Fruit fly (Drosophila melanogaster) whole organism, embryonic: ENCODE results near the gene cpb.

ENCODE experiments used
- B-H1 ChIP-seq: fragments of 200-800 bp; sonication (Bioruptor generic); IDR thresholded peaks from 3 replicates; pipeline ENCODE4 v1.3.6; 2022; ENCODE audit warnings: missing biosample characterization, missing genetic modification characterization
- BtbVII ChIP-seq: fragments of 200-800 bp; sonication (Bioruptor generic); optimal IDR thresholded peaks from 3 replicates; lab custom pipeline; 2017; ENCODE audit warnings: missing biosample characterization, mild to moderate bottlenecking, missing genetic modification characterization
- CG10654 ChIP-seq: fragments of 200-800 bp; sonication (Bioruptor generic); optimal IDR thresholded peaks from 2 replicates; lab custom pipeline; 2016; ENCODE audit warnings: missing biosample characterization, missing genetic modification characterization
- CG11398 ChIP-seq: fragments of 200-800 bp; sonication (Bioruptor generic); optimal IDR thresholded peaks from 2 replicates; lab custom pipeline; 2016; ENCODE audit warnings: missing biosample characterization, missing genetic modification characterization
- CG11456 ChIP-seq: fragments of 200-800 bp; sonication (Bioruptor generic); IDR thresholded peaks from 3 replicates; pipeline ENCODE4 v1.3.6; 2022; ENCODE audit warnings: missing biosample characterization, missing genetic modification characterization
- CG12071 ChIP-seq: fragments of 200-800 bp; sonication (Bioruptor generic); optimal IDR thresholded peaks from 3 replicates; lab custom pipeline; 2018; ENCODE audit warnings: missing biosample characterization, mild to moderate bottlenecking, missing genetic modification characterization
- CG12744 ChIP-seq: fragments of 200-800 bp; sonication (Bioruptor generic); optimal IDR thresholded peaks from 2 replicates; lab custom pipeline; 2016; ENCODE audit warnings: missing biosample characterization, missing genetic modification characterization
- CG15073 ChIP-seq: fragments of 200-800 bp; sonication (Bioruptor generic); optimal IDR thresholded peaks from 2 replicates; lab custom pipeline; 2016; ENCODE audit warnings: missing biosample characterization, missing genetic modification characterization
- CG15269 ChIP-seq: fragments of 200-800 bp; sonication (Bioruptor generic); optimal IDR thresholded peaks from 2 replicates; lab custom pipeline; 2018; ENCODE audit warnings: missing biosample characterization, mild to moderate bottlenecking, missing genetic modification characterization, moderate library complexity
- CG1602 ChIP-seq: fragments of 200-800 bp; sonication (Bioruptor generic); optimal IDR thresholded peaks from 3 replicates; lab custom pipeline; 2016; ENCODE audit warnings: missing biosample characterization, missing genetic modification characterization
- CG17385 ChIP-seq: fragments of 200-800 bp; sonication (Bioruptor generic); optimal IDR thresholded peaks from 3 replicates; lab custom pipeline; 2018; ENCODE audit warnings: missing biosample characterization, mild to moderate bottlenecking, missing genetic modification characterization
- CG18764 ChIP-seq: fragments of 200-800 bp; sonication (Bioruptor generic); optimal IDR thresholded peaks from 3 replicates; lab custom pipeline; 2016; ENCODE audit warnings: missing biosample characterization, missing genetic modification characterization
- CG2199 ChIP-seq: fragments of 200-800 bp; sonication (Bioruptor generic); IDR thresholded peaks from 3 replicates; pipeline ENCODE4 v1.3.6; 2022; ENCODE audit warnings: missing biosample characterization, missing genetic modification characterization
- CG2678 ChIP-seq: fragments of 200-800 bp; sonication (Bioruptor generic); optimal IDR thresholded peaks from 3 replicates; lab custom pipeline; 2019; ENCODE audit warnings: missing biosample characterization, mild to moderate bottlenecking, missing genetic modification characterization, moderate library complexity
- CG3995 ChIP-seq: fragments of 200-800 bp; sonication (Bioruptor generic); optimal IDR thresholded peaks from 3 replicates; lab custom pipeline; 2016; ENCODE audit warnings: missing biosample characterization, missing genetic modification characterization
- CG4282 ChIP-seq: fragments of 200-800 bp; sonication (Bioruptor generic); optimal IDR thresholded peaks from 2 replicates; lab custom pipeline; 2016; ENCODE audit warnings: missing biosample characterization, missing genetic modification characterization
- CG4707 ChIP-seq: fragments of 200-800 bp; sonication (Bioruptor generic); optimal IDR thresholded peaks from 2 replicates; lab custom pipeline; 2018; ENCODE audit warnings: missing biosample characterization, mild to moderate bottlenecking, missing genetic modification characterization, moderate library complexity
- CG5953 ChIP-seq: fragments of 200-800 bp; sonication (Bioruptor generic); IDR thresholded peaks from 2 replicates; pipeline ENCODE4 v1.3.6; 2022; ENCODE audit warnings: missing biosample characterization, missing genetic modification characterization
- CG7556 ChIP-seq: fragments of 200-800 bp; sonication (Bioruptor generic); optimal IDR thresholded peaks from 2 replicates; lab custom pipeline; 2017; ENCODE audit warnings: missing biosample characterization, mild to moderate bottlenecking, missing genetic modification characterization
- CG7987 ChIP-seq: fragments of 200-800 bp; sonication (Bioruptor generic); optimal IDR thresholded peaks from 2 replicates; lab custom pipeline; 2018; ENCODE audit warnings: missing biosample characterization, mild to moderate bottlenecking, missing genetic modification characterization, moderate library complexity
- CG8765 ChIP-seq: fragments of 200-800 bp; sonication (Bioruptor generic); IDR thresholded peaks from 2 replicates; pipeline ENCODE4 v1.3.6; 2022; ENCODE audit warnings: missing biosample characterization, missing genetic modification characterization
- CG9437 ChIP-seq: fragments of 200-800 bp; sonication (Bioruptor generic); optimal IDR thresholded peaks from 2 replicates; lab custom pipeline; 2018; ENCODE audit warnings: missing biosample characterization, mild to moderate bottlenecking, missing genetic modification characterization
- E2f2 ChIP-seq: fragments of 200-800 bp; sonication (Bioruptor generic); IDR thresholded peaks from 2 replicates; pipeline ENCODE4 v1.3.6; 2022; ENCODE audit warnings: missing biosample characterization, missing genetic modification characterization
- Elba2 ChIP-seq: fragments of 200-800 bp; sonication (Bioruptor generic); optimal IDR thresholded peaks from 3 replicates; lab custom pipeline; 2016; ENCODE audit warnings: missing biosample characterization, missing genetic modification characterization
- Fer3 ChIP-seq: fragments of 200-800 bp; sonication (Bioruptor generic); optimal IDR thresholded peaks from 2 replicates; lab custom pipeline; 2018; ENCODE audit warnings: missing biosample characterization, mild to moderate bottlenecking, missing genetic modification characterization, moderate library complexity
- Hr51 ChIP-seq, 2 experiments: fragments of 200-800 bp; sonication (Bioruptor generic); optimal IDR thresholded peaks; 2 replicates in 1 of 2; 3 replicates in 1 of 2; lab custom pipeline; 2016 to 2018; ENCODE audit warnings: missing biosample characterization in 2 of 2, missing genetic modification characterization in 2 of 2, mild to moderate bottlenecking in 1 of 2, moderate library complexity in 1 of 2
- Hsf ChIP-seq: fragments of 200-800 bp; sonication (Bioruptor generic); optimal IDR thresholded peaks from 3 replicates; lab custom pipeline; 2016; ENCODE audit warnings: missing biosample characterization, missing genetic modification characterization
- Lhr ChIP-seq: fragments of 200-800 bp; sonication (Bioruptor generic); optimal IDR thresholded peaks from 3 replicates; lab custom pipeline; 2017; ENCODE audit warnings: mild to moderate bottlenecking, missing biosample characterization, missing genetic modification reagents, missing genetic modification characterization
- MBD-R2 ChIP-seq: fragments of 200-800 bp; sonication (Bioruptor generic); IDR thresholded peaks from 2 replicates; pipeline ENCODE4 v1.3.6; 2022; ENCODE audit warnings: missing biosample characterization, missing genetic modification characterization
- Neu2 ChIP-seq: fragments of 200-800 bp; sonication (Bioruptor generic); optimal IDR thresholded peaks from 3 replicates; lab custom pipeline; 2016; ENCODE audit warnings: missing biosample characterization, missing genetic modification characterization, borderline replicate concordance
- Opbp ChIP-seq: fragments of 200-800 bp; sonication (Bioruptor generic); IDR thresholded peaks from 3 replicates; pipeline ENCODE4 v1.3.6; 2022; ENCODE audit warnings: missing biosample characterization, missing genetic modification characterization; ENCODE audit not compliant: partially characterized antibody
- Sry-β ChIP-seq: fragments of 200-800 bp; sonication (Bioruptor generic); optimal IDR thresholded peaks from 2 replicates; lab custom pipeline; 2018; ENCODE audit warnings: missing biosample characterization, mild to moderate bottlenecking, missing genetic modification characterization, moderate library complexity
- Sry-δ ChIP-seq: fragments of 200-800 bp; sonication (Bioruptor generic); optimal IDR thresholded peaks from 2 replicates; lab custom pipeline; 2016; ENCODE audit warnings: missing biosample characterization, missing genetic modification characterization
- cwo ChIP-seq: fragments of 200-800 bp; sonication (Bioruptor generic); optimal IDR thresholded peaks from 3 replicates; lab custom pipeline; 2017; ENCODE audit warnings: missing biosample characterization, missing genetic modification characterization, mild to moderate bottlenecking, moderate library complexity, missing genetic modification reagents
- dan ChIP-seq: fragments of 200-800 bp; sonication (Bioruptor generic); IDR thresholded peaks from 2 replicates; pipeline ENCODE4 v1.3.6; 2022; ENCODE audit warnings: missing biosample characterization, missing genetic modification characterization
- dati ChIP-seq: fragments of 200-800 bp; sonication (Bioruptor generic); IDR thresholded peaks from 2 replicates; pipeline ENCODE4 v1.3.6; 2022; ENCODE audit warnings: missing biosample characterization, missing genetic modification characterization
- dpn ChIP-seq, 2 experiments: fragments of 200-800 bp; sonication (Bioruptor generic); optimal IDR thresholded peaks; 3 replicates each; lab custom pipeline; 2016; ENCODE audit warnings: missing biosample characterization in 2 of 2, missing genetic modification characterization in 2 of 2
- ems ChIP-seq: fragments of 200-800 bp; sonication (Bioruptor generic); optimal IDR thresholded peaks from 3 replicates; lab custom pipeline; 2016; ENCODE audit warnings: missing biosample characterization, missing genetic modification characterization
- grn ChIP-seq: fragments of 200-800 bp; sonication (Bioruptor generic); optimal IDR thresholded peaks from 3 replicates; lab custom pipeline; 2017; ENCODE audit warnings: missing biosample characterization, missing genetic modification characterization
- her ChIP-seq: fragments of 200-800 bp; sonication (Bioruptor generic); optimal IDR thresholded peaks from 2 replicates; lab custom pipeline; 2016; ENCODE audit warnings: missing biosample characterization, missing genetic modification characterization
- jumu ChIP-seq: fragments of 200-800 bp; sonication (Bioruptor generic); optimal IDR thresholded peaks from 3 replicates; lab custom pipeline; 2016; ENCODE audit warnings: missing biosample characterization, missing genetic modification characterization
- klu ChIP-seq: fragments of 200-800 bp; sonication (Bioruptor generic); IDR thresholded peaks from 2 replicates; pipeline ENCODE4 v1.3.6; 2022; ENCODE audit warnings: missing biosample characterization, missing genetic modification characterization
- mam ChIP-seq: fragments of 200-800 bp; sonication (Bioruptor generic); optimal IDR thresholded peaks from 3 replicates; lab custom pipeline; 2016; ENCODE audit warnings: missing biosample characterization, missing genetic modification characterization
- nau ChIP-seq: fragments of 200-800 bp; sonication (Bioruptor generic); optimal IDR thresholded peaks from 3 replicates; lab custom pipeline; 2017; ENCODE audit warnings: missing biosample characterization, mild to moderate bottlenecking, missing genetic modification characterization, missing genetic modification reagents
- shn ChIP-seq: fragments of 200-800 bp; sonication (Bioruptor generic); optimal IDR thresholded peaks from 3 replicates; lab custom pipeline; 2016; ENCODE audit warnings: missing biosample characterization, missing genetic modification characterization
- slp2 ChIP-seq: fragments of 200-800 bp; sonication (Bioruptor generic); optimal IDR thresholded peaks from 2 replicates; lab custom pipeline; 2016; ENCODE audit warnings: missing biosample characterization, missing genetic modification characterization
- sna ChIP-seq: fragments of 200-800 bp; sonication (Bioruptor generic); IDR thresholded peaks from 2 replicates; pipeline ENCODE4 v1.3.6; 2022; ENCODE audit warnings: missing biosample characterization, missing genetic modification characterization; ENCODE audit not compliant: partially characterized antibody
- ttk ChIP-seq: fragments of 200-800 bp; sonication (Bioruptor generic); IDR thresholded peaks from 2 replicates; pipeline ENCODE4 v2.1.2; 2022; ENCODE audit warnings: missing biosample characterization, missing genetic modification characterization
- twi ChIP-seq: fragments of 200-800 bp; optimal IDR thresholded peaks from 2 replicates; lab custom pipeline; 2019; ENCODE audit warnings: missing biosample characterization, mild to moderate bottlenecking, missing genetic modification characterization, moderate library complexity
- vvl ChIP-seq: fragments of 200-800 bp; sonication (Bioruptor generic); IDR thresholded peaks from 2 replicates; pipeline ENCODE4 v1.3.6; 2022; ENCODE audit warnings: missing biosample characterization, missing genetic modification characterization
- wdn ChIP-seq: fragments of 200-800 bp; sonication (Bioruptor generic); IDR thresholded peaks from 2 replicates; pipeline ENCODE4 v1.3.6; 2022; ENCODE audit warnings: missing biosample characterization, missing genetic modification characterization

cpb gene

dm6 chr2L:1655858-1656257 is 48.8 kb upstream of the cpb start (continued):
- TF ChIP-seq cwo: peak; percentile 5
- TF ChIP-seq Fer3 (tag; lab: Kevin White, UChicago): peak; percentile 0
- TF ChIP-seq CG12071: no peak
- no peak for TF ChIP-seq CG11398
- 0 out of 2 replicates have a peak, but pooled peaks have one; percentile 2 for TF ChIP-seq klu
- no peak for TF ChIP-seq shn (GFP tag; lab: Kevin White, UChicago)
- TF ChIP-seq CG3995 (GFP tag; lab: Kevin White, UChicago): no peak
- no peak for TF ChIP-seq ems
- TF ChIP-seq MBD-R2: peak; percentile 29; the same call in 1 of the 2 replicates
- no peak for TF ChIP-seq dati
- TF ChIP-seq Hsf: no peak
- no peak for TF ChIP-seq CG10654 (GFP tag; lab: Kevin White, UChicago)
- no peak for TF ChIP-seq CG4707 (GFP tag; lab: Kevin White, UChicago)
- TF ChIP-seq nau (GFP tag; lab: Kevin White, UChicago): peak; percentile 22
- TF ChIP-seq CG18764 (GFP tag; lab: Kevin White, UChicago): no peak
- TF ChIP-seq CG15269 (tag; lab: Kevin White, UChicago): no peak
- TF ChIP-seq BtbVII (GFP tag; lab: Kevin White, UChicago): no peak
- no peak for TF ChIP-seq sna (GFP tag; lab: Robert Waterston, UW)
- peak; percentile 17; the same call in 1 of the 3 replicates for TF ChIP-seq B-H1 (GFP tag; lab: Robert Waterston, UW)
- 0 out of 2 replicates have a peak, but pooled peaks have one; percentile 34 for TF ChIP-seq E2f2
- TF ChIP-seq Opbp: no peak
- TF ChIP-seq ttk (GFP tag; lab: Robert Waterston, UW): no peak; the same call in 1 of the 2 replicates
- TF ChIP-seq twi (tag; lab: Kevin White, UChicago): no peak
- TF ChIP-seq Elba2 (GFP tag; lab: Kevin White, UChicago): no peak
- no peak for TF ChIP-seq Lhr (GFP tag; lab: Kevin White, UChicago)
- no peak for TF ChIP-seq CG12744
- TF ChIP-seq her (GFP tag; lab: Kevin White, UChicago): no peak
- no peak for TF ChIP-seq CG4282 (GFP tag; lab: Kevin White, UChicago)
- no peak for TF ChIP-seq CG7987
- TF ChIP-seq CG11456 (GFP tag; lab: Robert Waterston, UW): peak; percentile 58; the same call in 1 of the 3 replicates
- peak; percentile 71 for TF ChIP-seq vvl
- no peak for TF ChIP-seq grn (GFP tag; lab: Kevin White, UChicago)
- peak; percentile 2 to 16 for TF ChIP-seq dpn (GFP tag; optimal IDR thresholded peaks at IDR 0.05; lab: Kevin White, UChicago)
- TF ChIP-seq CG5953: 0 out of 2 replicates have a peak, but pooled peaks have one; percentile 46
- peak; percentile 10 for TF ChIP-seq CG2678 (tag; lab: Kevin White, UChicago)
- TF ChIP-seq CG8765 (GFP tag; lab: Robert Waterston, UW): no peak
- no peak for TF ChIP-seq CG7556 (GFP tag; lab: Kevin White, UChicago)
- TF ChIP-seq Hr51 (GFP tag; optimal IDR thresholded peaks at IDR 0.05; lab: Kevin White, UChicago): peak in 1 of 2 experiments; percentile 53
- TF ChIP-seq CG17385 (GFP tag; lab: Kevin White, UChicago): peak; percentile 34
- no peak for TF ChIP-seq wdn
- TF ChIP-seq CG15073 (GFP tag; lab: Kevin White, UChicago): no peak
- TF ChIP-seq Neu2 (GFP tag; lab: Kevin White, UChicago): no peak
- no peak for TF ChIP-seq Sry-β (GFP tag; lab: Kevin White, UChicago)
- TF ChIP-seq Sry-δ (GFP tag; lab: Kevin White, UChicago): no peak
- no peak for TF ChIP-seq slp2 (GFP tag; lab: Kevin White, UChicago)
- TF ChIP-seq CG1602 (GFP tag; lab: Kevin White, UChicago): no peak
- no peak for TF ChIP-seq dan
- no peak for TF ChIP-seq CG2199 (GFP tag; lab: Robert Waterston, UW)
- TF ChIP-seq mam: no peak
- TF ChIP-seq CG9437 (GFP tag; lab: Kevin White, UChicago): no peak
- TF ChIP-seq jumu (GFP tag; lab: Kevin White, UChicago): no peak
